Fruit fly (Drosophila melanogaster) whole organism, embryonic: ENCODE measurements around the gene RpL36.
A peak's percentile ranks its signal among the peaks of the same experiment; 100 is the strongest.

Experiments used
- Bdp1 ChIP-seq: fragments of 200-800 bp; sonication (Bioruptor generic); optimal IDR thresholded peaks from 3 replicates; lab custom pipeline; 2016; ENCODE audit warnings: missing biosample characterization, missing genetic modification characterization
- CG10366 ChIP-seq: fragments of 200-800 bp; sonication (Bioruptor generic); IDR thresholded peaks from 2 replicates; pipeline ENCODE4 v1.3.6; 2022; ENCODE audit warnings: missing biosample characterization, missing genetic modification characterization
- CG11504 ChIP-seq: fragments of 200-800 bp; sonication (Bioruptor generic); optimal IDR thresholded peaks from 3 replicates; lab custom pipeline; 2019; ENCODE audit warnings: missing biosample characterization, mild to moderate bottlenecking, missing genetic modification characterization, moderate library complexity
- CG12155 ChIP-seq: fragments of 200-800 bp; sonication (Bioruptor generic); optimal IDR thresholded peaks from 3 replicates; lab custom pipeline; 2016; ENCODE audit warnings: missing biosample characterization, missing genetic modification characterization
- CG12391 ChIP-seq: fragments of 200-800 bp; sonication (Bioruptor generic); optimal IDR thresholded peaks from 3 replicates; lab custom pipeline; 2018; ENCODE audit warnings: missing biosample characterization, mild to moderate bottlenecking, missing genetic modification characterization, moderate library complexity
- CG13296 ChIP-seq: fragments of 200-800 bp; sonication (Bioruptor generic); optimal IDR thresholded peaks from 3 replicates; lab custom pipeline; 2018; ENCODE audit warnings: missing biosample characterization, mild to moderate bottlenecking, missing genetic modification characterization
- CG14860 ChIP-seq: fragments of 200-800 bp; sonication (Bioruptor generic); IDR thresholded peaks from 3 replicates; pipeline ENCODE4 v1.3.6; 2022; ENCODE audit warnings: missing biosample characterization, missing genetic modification characterization; ENCODE audit not compliant: partially characterized antibody
- CG17186 ChIP-seq: fragments of 200-800 bp; sonication (Bioruptor generic); optimal IDR thresholded peaks from 3 replicates; lab custom pipeline; 2017; ENCODE audit warnings: missing biosample characterization, missing genetic modification reagents, missing genetic modification characterization
- CG18011 ChIP-seq: fragments of 200-800 bp; sonication (Bioruptor generic); optimal IDR thresholded peaks from 2 replicates; lab custom pipeline; 2017; ENCODE audit warnings: missing biosample characterization, missing genetic modification characterization, mild to moderate bottlenecking, moderate library complexity, missing genotype
- CG18476 ChIP-seq: fragments of 200-800 bp; sonication (Bioruptor generic); optimal IDR thresholded peaks from 2 replicates; lab custom pipeline; 2016; ENCODE audit warnings: missing biosample characterization, mild to moderate bottlenecking, missing genetic modification characterization
- CG18764 ChIP-seq: fragments of 200-800 bp; sonication (Bioruptor generic); optimal IDR thresholded peaks from 3 replicates; lab custom pipeline; 2016; ENCODE audit warnings: missing biosample characterization, missing genetic modification characterization
- CG2120 ChIP-seq: fragments of 200-800 bp; sonication (Bioruptor generic); optimal IDR thresholded peaks from 3 replicates; lab custom pipeline; 2016; ENCODE audit warnings: missing biosample characterization, missing genetic modification characterization
- CG2129 ChIP-seq: fragments of 200-800 bp; sonication (Bioruptor generic); IDR thresholded peaks from 2 replicates; pipeline ENCODE4 v1.3.6; 2022; ENCODE audit warnings: missing biosample characterization, missing genetic modification characterization; ENCODE audit not compliant: partially characterized antibody
- CG4282 ChIP-seq: fragments of 200-800 bp; sonication (Bioruptor generic); optimal IDR thresholded peaks from 2 replicates; lab custom pipeline; 2016; ENCODE audit warnings: missing biosample characterization, missing genetic modification characterization
- CG43689 ChIP-seq: fragments of 200-800 bp; sonication (Bioruptor generic); IDR thresholded peaks from 2 replicates; pipeline ENCODE4 v1.3.6; 2022; ENCODE audit warnings: missing biosample characterization, missing genetic modification characterization
- CG6175 ChIP-seq: fragments of 200-800 bp; sonication (Bioruptor generic); IDR thresholded peaks from 3 replicates; pipeline ENCODE4 v1.3.6; 2022; ENCODE audit warnings: missing biosample characterization, missing genetic modification characterization
- CG6254 ChIP-seq: fragments of 200-800 bp; sonication (Bioruptor generic); optimal IDR thresholded peaks from 3 replicates; lab custom pipeline; 2017; ENCODE audit warnings: mild to moderate bottlenecking, missing biosample characterization, missing genetic modification reagents, missing genetic modification characterization
- CG6813 ChIP-seq: fragments of 200-800 bp; sonication (Bioruptor generic); optimal IDR thresholded peaks from 2 replicates; lab custom pipeline; 2017; ENCODE audit warnings: missing biosample characterization, missing genetic modification characterization, mild to moderate bottlenecking, moderate library complexity, missing genetic modification reagents
- CG7745 ChIP-seq: fragments of 200-800 bp; sonication (Bioruptor generic); optimal IDR thresholded peaks from 2 replicates; lab custom pipeline; 2018; ENCODE audit warnings: missing biosample characterization, mild to moderate bottlenecking, missing genetic modification characterization, moderate library complexity
- CG8089 ChIP-seq: fragments of 200-800 bp; sonication (Bioruptor generic); optimal IDR thresholded peaks from 3 replicates; lab custom pipeline; 2016; ENCODE audit warnings: missing biosample characterization, missing genetic modification characterization
- CG8478 ChIP-seq: fragments of >200 bp; optimal IDR thresholded peaks from 2 replicates; lab custom pipeline; 2018
- CG8924 ChIP-seq: fragments of 200-800 bp; optimal IDR thresholded peaks from 3 replicates; lab custom pipeline; 2019; ENCODE audit warnings: missing biosample characterization, mild to moderate bottlenecking, missing genetic modification characterization, moderate library complexity
- CTCF ChIP-seq: fragments of 200-800 bp; sonication (Bioruptor generic); optimal IDR thresholded peaks from 2 replicates; lab custom pipeline; 2017; ENCODE audit warnings: missing biosample characterization, mild to moderate bottlenecking, missing genetic modification characterization, moderate library complexity
- Fer1 ChIP-seq: fragments of 200-800 bp; sonication (Bioruptor generic); optimal IDR thresholded peaks from 2 replicates; lab custom pipeline; 2017; ENCODE audit warnings: missing biosample characterization, mild to moderate bottlenecking, missing genetic modification characterization
- Gsc ChIP-seq: fragments of 200-800 bp; sonication (Bioruptor generic); IDR thresholded peaks from 2 replicates; pipeline ENCODE4 v1.3.6; 2022; ENCODE audit warnings: missing biosample characterization, missing genetic modification characterization
- HLH3B ChIP-seq: fragments of 200-800 bp; sonication (Bioruptor generic); IDR thresholded peaks from 2 replicates; pipeline ENCODE4 v1.3.6; 2022; ENCODE audit warnings: missing biosample characterization, missing genetic modification characterization
- HLHmδ ChIP-seq: fragments of 200-800 bp; sonication (Bioruptor generic); optimal IDR thresholded peaks from 2 replicates; lab custom pipeline; 2018; ENCODE audit warnings: missing biosample characterization, mild to moderate bottlenecking, missing genetic modification characterization, moderate library complexity
- MBD-R2 ChIP-seq: fragments of 200-800 bp; sonication (Bioruptor generic); IDR thresholded peaks from 2 replicates; pipeline ENCODE4 v1.3.6; 2022; ENCODE audit warnings: missing biosample characterization, missing genetic modification characterization
- Med ChIP-seq: fragments of 200-800 bp; sonication (Bioruptor generic); peaks from one replicate; lab custom pipeline; 2016; ENCODE audit warnings: missing biosample characterization, missing genetic modification characterization, mild to moderate bottlenecking, inconsistent platforms, moderate library complexity
- Nf-YC ChIP-seq: fragments of 200-800 bp; optimal IDR thresholded peaks from 3 replicates; lab custom pipeline; 2019; ENCODE audit warnings: missing biosample characterization, mild to moderate bottlenecking, missing genetic modification characterization, moderate library complexity
- Ravus ChIP-seq: fragments of 200-800 bp; sonication (Bioruptor generic); IDR thresholded peaks from 2 replicates; pipeline ENCODE4 v1.3.6; 2022; ENCODE audit warnings: missing biosample characterization, missing genetic modification characterization
- Side ChIP-seq: fragments of 200-800 bp; sonication (Bioruptor generic); optimal IDR thresholded peaks from 2 replicates; lab custom pipeline; 2016; ENCODE audit warnings: missing biosample characterization, missing genetic modification characterization
- Trl ChIP-seq, 3 experiments: fragments of >200 bp in 2 of 3; fragments of 200-800 bp in 1 of 3; sonication (Bioruptor generic) in 1 of 3; optimal IDR thresholded peaks; 2 replicates in 1 of 3; 3 replicates in 2 of 3; lab custom pipeline; 2016 to 2017; ENCODE audit warnings: missing biosample characterization in 1 of 3, missing genetic modification characterization in 1 of 3
- abd-A ChIP-seq: fragments of 200-800 bp; sonication (Bioruptor generic); optimal IDR thresholded peaks from 3 replicates; lab custom pipeline; 2019; ENCODE audit warnings: missing biosample characterization, mild to moderate bottlenecking, missing genetic modification characterization, moderate library complexity
- ase ChIP-seq: fragments of 200-800 bp; sonication (Bioruptor generic); IDR thresholded peaks from 3 replicates; pipeline ENCODE4 v1.3.6; 2022; ENCODE audit warnings: missing biosample characterization, missing genetic modification characterization
- br ChIP-seq: fragments of >200 bp; optimal IDR thresholded peaks from 2 replicates; lab custom pipeline; 2017
- caup ChIP-seq: fragments of 200-800 bp; sonication (Bioruptor generic); optimal IDR thresholded peaks from 3 replicates; lab custom pipeline; 2017; ENCODE audit warnings: missing biosample characterization, mild to moderate bottlenecking, missing genetic modification characterization, moderate library complexity; ENCODE audit not compliant: severe bottlenecking
- cg ChIP-seq: fragments of 200-800 bp; sonication (Bioruptor generic); optimal IDR thresholded peaks from 3 replicates; lab custom pipeline; 2019; ENCODE audit warnings: missing biosample characterization, mild to moderate bottlenecking, missing genetic modification characterization, moderate library complexity
- dpn ChIP-seq, 2 experiments: fragments of 200-800 bp; sonication (Bioruptor generic); optimal IDR thresholded peaks; 3 replicates each; lab custom pipeline; 2016; ENCODE audit warnings: missing biosample characterization in 2 of 2, missing genetic modification characterization in 2 of 2
- dysf ChIP-seq: fragments of 200-800 bp; sonication (Bioruptor generic); IDR thresholded peaks from 3 replicates; pipeline ENCODE4 v1.3.6; 2022; ENCODE audit warnings: missing biosample characterization, missing genetic modification characterization
- gem ChIP-seq: fragments of 200-800 bp; sonication (Bioruptor generic); optimal IDR thresholded peaks from 2 replicates; lab custom pipeline; 2019; ENCODE audit warnings: missing biosample characterization, mild to moderate bottlenecking, missing genetic modification characterization, moderate library complexity
- grn ChIP-seq: fragments of 200-800 bp; sonication (Bioruptor generic); optimal IDR thresholded peaks from 3 replicates; lab custom pipeline; 2017; ENCODE audit warnings: missing biosample characterization, missing genetic modification characterization
- ham ChIP-seq: fragments of 200-800 bp; sonication (Bioruptor generic); IDR thresholded peaks from 2 replicates; pipeline ENCODE4 v1.3.6; 2022; ENCODE audit warnings: missing biosample characterization, missing genetic modification characterization
- klu ChIP-seq: fragments of 200-800 bp; sonication (Bioruptor generic); IDR thresholded peaks from 2 replicates; pipeline ENCODE4 v1.3.6; 2022; ENCODE audit warnings: missing biosample characterization, missing genetic modification characterization
- nmo ChIP-seq: fragments of 200-800 bp; sonication (Bioruptor generic); optimal IDR thresholded peaks from 2 replicates; lab custom pipeline; 2018; ENCODE audit warnings: missing biosample characterization, mild to moderate bottlenecking, missing genetic modification characterization, moderate library complexity
- nom ChIP-seq: fragments of 200-800 bp; sonication (Bioruptor generic); optimal IDR thresholded peaks from 2 replicates; lab custom pipeline; 2017; ENCODE audit warnings: missing biosample characterization, missing genetic modification characterization, mild to moderate bottlenecking, moderate library complexity, missing genetic modification reagents
- peb ChIP-seq: fragments of 200-800 bp; sonication (Bioruptor generic); IDR thresholded peaks from 2 replicates; pipeline ENCODE4 v1.3.6; 2022; ENCODE audit warnings: missing biosample characterization, missing genetic modification characterization
- sr ChIP-seq: fragments of 200-800 bp; sonication (Bioruptor generic); IDR thresholded peaks from 3 replicates; pipeline ENCODE4 v1.3.6; 2022; ENCODE audit warnings: missing biosample characterization, missing genetic modification characterization
- tgo ChIP-seq: fragments of 200-800 bp; sonication (Bioruptor generic); IDR thresholded peaks from 3 replicates; pipeline ENCODE4 v1.3.6; 2022; ENCODE audit warnings: missing biosample characterization, missing genetic modification characterization
- unc-4 ChIP-seq: fragments of 200-800 bp; sonication (Bioruptor generic); IDR thresholded peaks from 2 replicates; pipeline ENCODE4 v1.3.6; 2022; ENCODE audit warnings: missing biosample characterization, missing genetic modification characterization; ENCODE audit not compliant: partially characterized antibody
- zen2 ChIP-seq: fragments of 200-800 bp; sonication (Bioruptor generic); IDR thresholded peaks from 3 replicates; pipeline ENCODE4 v1.3.6; 2022; ENCODE audit warnings: missing biosample characterization, missing genetic modification characterization; ENCODE audit not compliant: partially characterized antibody

The RpL36 gene

dm6 chrX:654949-655348 is 25.7 kb upstream of the RpL36 start (continued):
- TF ChIP-seq ase (GFP tag; lab: Robert Waterston, UW), result peak; percentile 95
- TF ChIP-seq MBD-R2 (GFP tag; lab: Robert Waterston, UW), result peak; percentile 93
- TF ChIP-seq CTCF (GFP tag; lab: Kevin White, UChicago), result peak; percentile 61
- TF ChIP-seq dpn (GFP tag; optimal IDR thresholded peaks at IDR 0.05; lab: Kevin White, UChicago), result peak; percentile 96
- TF ChIP-seq grn (GFP tag; lab: Kevin White, UChicago), result peak; percentile 44
- TF ChIP-seq br (lab: Kevin White, UChicago), result no peak
- peak; percentile 60 for TF ChIP-seq HLHmδ (GFP tag; lab: Kevin White, UChicago)
- peak; percentile 97 for TF ChIP-seq caup (GFP tag; lab: Kevin White, UChicago)
- peak; percentile 51 to 83 for TF ChIP-seq Trl (optimal IDR thresholded peaks at IDR 0.05; lab: Kevin White, UChicago)
- peak; percentile 96 for TF ChIP-seq Trl (GFP tag; optimal IDR thresholded peaks at IDR 0.05; lab: Kevin White, UChicago)
- peak; percentile 96 for TF ChIP-seq nom (GFP tag; lab: Kevin White, UChicago)
- peak; percentile 92 for TF ChIP-seq CG18476 (GFP tag; lab: Kevin White, UChicago)
- peak; percentile 92 for TF ChIP-seq CG12155
- TF ChIP-seq CG43689 (GFP tag; lab: Robert Waterston, UW), result peak; percentile 85
- TF ChIP-seq CG12391 (tag; lab: Kevin White, UChicago), result peak; percentile 94
- TF ChIP-seq CG10366 (GFP tag; lab: Robert Waterston, UW), result peak; percentile 96
- peak; percentile 96 for TF ChIP-seq CG18764
- TF ChIP-seq CG6254 (GFP tag; lab: Kevin White, UChicago), result peak; percentile 94
- peak; percentile 88 for TF ChIP-seq Bdp1
- TF ChIP-seq nmo (GFP tag; lab: Kevin White, UChicago), result peak; percentile 94
- no peak for TF ChIP-seq CG2129 (GFP tag; lab: Robert Waterston, UW)
- TF ChIP-seq unc-4 (GFP tag; lab: Robert Waterston, UW), result no peak
- peak; percentile 93 for TF ChIP-seq CG2120 (GFP tag; lab: Kevin White, UChicago)
- TF ChIP-seq sr (GFP tag; lab: Robert Waterston, UW), result peak; percentile 91; the same call in 2 of the 3 replicates
- peak; percentile 90 for TF ChIP-seq Ravus (GFP tag; lab: Robert Waterston, UW)
- peak; percentile 71 for TF ChIP-seq abd-A (tag; lab: Kevin White, UChicago)
- peak; percentile 89 for TF ChIP-seq CG17186 (GFP tag; lab: Kevin White, UChicago)
- TF ChIP-seq CG14860 (GFP tag; lab: Robert Waterston, UW), result no peak
- peak; percentile 86 for TF ChIP-seq klu
- TF ChIP-seq Nf-YC, result peak; percentile 83
- peak; percentile 71 for TF ChIP-seq Gsc (GFP tag; lab: Robert Waterston, UW)
- TF ChIP-seq CG8089, result peak; percentile 93
- TF ChIP-seq Fer1 (GFP tag; lab: Kevin White, UChicago), result peak; percentile 95
- peak; percentile 94 for TF ChIP-seq peb (GFP tag; lab: Robert Waterston, UW)
- peak; percentile 91 for TF ChIP-seq CG8924 (tag; lab: Kevin White, UChicago)
- TF ChIP-seq CG4282, result peak; percentile 85
- TF ChIP-seq tgo (GFP tag; lab: Robert Waterston, UW), result peak; percentile 95
- TF ChIP-seq CG6813 (GFP tag; lab: Kevin White, UChicago), result peak; percentile 98
- peak; percentile 81 for TF ChIP-seq CG18011 (GFP tag; lab: Kevin White, UChicago)
- TF ChIP-seq CG8478 (lab: Kevin White, UChicago), result no peak
- TF ChIP-seq cg (GFP tag; lab: Kevin White, UChicago), result no peak
- peak; percentile 95 for TF ChIP-seq CG13296 (GFP tag; lab: Kevin White, UChicago)
- no peak for TF ChIP-seq CG7745 (tag; lab: Kevin White, UChicago)
- peak; percentile 98 for TF ChIP-seq dysf (GFP tag; lab: Robert Waterston, UW)
- TF ChIP-seq ham (GFP tag; lab: Robert Waterston, UW), result peak; percentile 82
- TF ChIP-seq gem, result peak; percentile 95
- peak; percentile 95 for TF ChIP-seq CG11504 (tag; lab: Kevin White, UChicago)
- TF ChIP-seq Med (GFP tag; lab: Kevin White, UChicago), result peak; percentile 99
- TF ChIP-seq HLH3B (GFP tag; lab: Robert Waterston, UW), result peak; percentile 96
- no peak for TF ChIP-seq zen2 (GFP tag; lab: Robert Waterston, UW)
- peak; percentile 94 for TF ChIP-seq CG6175
- peak; percentile 95 for TF ChIP-seq Side (GFP tag; lab: Kevin White, UChicago)
